Fruit fly (Drosophila melanogaster) whole organism, wandering third instar larva: ENCODE results near the gene CG45064.
A peak's percentile ranks its signal among the peaks of the same experiment; 100 is the strongest.

Experiments
- CG9705 ChIP-seq: fragments of 200-800 bp; sonication (Bioruptor generic); optimal IDR thresholded peaks from 2 replicates; lab custom pipeline; 2018; ENCODE audit warnings: missing biosample characterization, mild to moderate bottlenecking, missing genetic modification characterization
- Dfd ChIP-seq: fragments of >200 bp; optimal IDR thresholded peaks from 2 replicates; lab custom pipeline; 2017; ENCODE audit warnings: missing biosample characterization, missing genetic modification characterization
- GATAd ChIP-seq: sonication (Bioruptor generic); optimal IDR thresholded peaks from 2 replicates; lab custom pipeline; 2016; ENCODE audit warnings: missing biosample characterization, missing genetic modification characterization
- Hr83 ChIP-seq: fragments of 200-300 bp; sonication (Bioruptor generic); optimal IDR thresholded peaks from 2 replicates; lab custom pipeline; 2016; ENCODE audit warnings: missing biosample characterization, mild to moderate bottlenecking, missing genetic modification characterization, moderate library complexity; ENCODE audit not compliant: poor library complexity, severe bottlenecking
- Myc ChIP-seq: fragments of >200 bp; optimal IDR thresholded peaks from 2 replicates; lab custom pipeline; 2017
- N ChIP-seq: fragments of >200 bp; optimal IDR thresholded peaks from 2 replicates; lab custom pipeline; 2018; ENCODE audit warnings: missing biosample characterization, missing external identifiers, missing genetic modification characterization
- dl ChIP-seq, 2 experiments: fragments of 175-275, 200-275 bp in 1 of 2; fragments of 200-275 bp in 1 of 2; sonication (Bioruptor generic); optimal IDR thresholded peaks; lab custom pipeline; 2018; ENCODE audit warnings: mild to moderate bottlenecking in 2 of 2, missing biosample characterization in 2 of 2, missing genetic modification characterization in 2 of 2, moderate library complexity in 2 of 2; ENCODE audit not compliant: partially characterized antibody in 2 of 2, insufficient read depth in 1 of 2
- dmrt93B ChIP-seq: fragments of 200-800 bp; sonication (Bioruptor generic); optimal IDR thresholded peaks from 2 replicates; lab custom pipeline; 2018; ENCODE audit warnings: missing biosample characterization, mild to moderate bottlenecking, missing genetic modification characterization
- fru ChIP-seq: fragments of 200-800 bp; sonication (Bioruptor generic); optimal IDR thresholded peaks from 3 replicates; lab custom pipeline; 2016; ENCODE audit warnings: missing biosample characterization, mild to moderate bottlenecking, missing genetic modification characterization
- psq ChIP-seq: fragments of 200-800 bp; sonication (Bioruptor generic); optimal IDR thresholded peaks from 3 replicates; lab custom pipeline; 2017; ENCODE audit warnings: missing biosample characterization, mild to moderate bottlenecking, missing genetic modification characterization, moderate library complexity
- rgr ChIP-seq: fragments of 200-800 bp; sonication (Bioruptor generic); optimal IDR thresholded peaks from 3 replicates; lab custom pipeline; 2016; ENCODE audit warnings: missing biosample characterization, mild to moderate bottlenecking, missing genetic modification characterization

dm6 chrX:14848755-14849354 lies 33.5 kb downstream of the CG45064 start, which contains the start of gene CG9522:
- no peak for TF ChIP-seq Myc
- no peak for TF ChIP-seq GATAd (GFP tag; lab: Kevin White, UChicago)
- peak; percentile 18 for TF ChIP-seq dmrt93B (GFP tag; lab: Kevin White, UChicago)
- peak; percentile 57 for TF ChIP-seq psq (GFP tag; lab: Kevin White, UChicago)
- TF ChIP-seq N (GFP tag; lab: Kevin White, UChicago) = no peak
- no peak for TF ChIP-seq dl (GFP tag; optimal IDR thresholded peaks at IDR 0.05; lab: Kevin White, UChicago; ENCODE audit: insufficient read depth in 1 of 2, partially characterized antibody in 2 of 2)
- TF ChIP-seq CG9705 (GFP tag; lab: Kevin White, UChicago) = peak; percentile 17
- peak; percentile 68 for TF ChIP-seq rgr
- TF ChIP-seq Hr83 (GFP tag; lab: Kevin White, UChicago) = no peak
- no peak for TF ChIP-seq Dfd
- TF ChIP-seq fru (GFP tag; lab: Kevin White, UChicago) = peak; percentile 78
